Worm (Caenorhabditis elegans) whole organism, L1 larva: Measurements from ENCODE around the gene Y69H2.9.

ENCODE experiments used
- aly-2 ChIP-seq: fragments of 150-350 bp; optimal IDR thresholded peaks from 2 replicates; lab custom pipeline; 2014; ENCODE audit warnings: missing biosample characterization, missing genetic modification characterization
- ceh-82 ChIP-seq, 3 experiments: fragments of 150-350 bp in 1 of 3; sonication (generic microtip) in 2 of 3; optimal IDR thresholded peaks; 2 replicates each; lab custom pipeline; 2014 to 2017; ENCODE audit warnings: missing biosample characterization in 3 of 3, missing genetic modification characterization in 3 of 3
- elt-2 ChIP-seq: sonication (generic microtip); optimal IDR thresholded peaks from 2 replicates; lab custom pipeline; 2016; ENCODE audit warnings: missing genetic modification characterization, mild to moderate bottlenecking, inconsistent platforms, missing compliant biosample characterization, missing genetic modification reagents
- ets-5 ChIP-seq: fragments of 200-800 bp; sonication (Bioruptor generic); IDR thresholded peaks from 2 replicates; pipeline ENCODE4 v1.3.6; 2022; ENCODE audit warnings: missing genetic modification characterization, missing compliant biosample characterization
- fkh-10 ChIP-seq: sonication (generic microtip); optimal IDR thresholded peaks from 2 replicates; lab custom pipeline; 2017; ENCODE audit warnings: missing biosample characterization, missing genetic modification reagents, missing genetic modification characterization
- fkh-8 ChIP-seq: sonication (generic microtip); optimal IDR thresholded peaks from 2 replicates; lab custom pipeline; 2016; ENCODE audit warnings: mild to moderate bottlenecking, missing genetic modification characterization, missing compliant biosample characterization
- lir-3 ChIP-seq: sonication (generic microtip); optimal IDR thresholded peaks from 2 replicates; lab custom pipeline; 2016; ENCODE audit warnings: mild to moderate bottlenecking, missing genetic modification characterization, moderate library complexity, missing compliant biosample characterization; ENCODE audit not compliant: poor library complexity
- lsy-2 ChIP-seq, 2 experiments: fragments of 150-350 bp; optimal IDR thresholded peaks; 2 replicates each; lab custom pipeline; 2014; ENCODE audit warnings: missing biosample characterization in 2 of 2, missing genetic modification characterization in 2 of 2
- nhr-11 ChIP-seq: fragments of 150-350 bp; optimal IDR thresholded peaks from 2 replicates; lab custom pipeline; 2014; ENCODE audit warnings: missing biosample characterization, missing genetic modification characterization
- nhr-28 ChIP-seq: fragments of 150-350 bp; optimal IDR thresholded peaks from 2 replicates; lab custom pipeline; 2014; ENCODE audit warnings: missing biosample characterization, missing genetic modification characterization
- rnt-1 ChIP-seq: sonication (generic microtip); optimal IDR thresholded peaks from 2 replicates; lab custom pipeline; 2016; ENCODE audit warnings: mild to moderate bottlenecking, missing genetic modification characterization, moderate library complexity, missing compliant biosample characterization
- snu-23 ChIP-seq: sonication (generic microtip); optimal IDR thresholded peaks from 2 replicates; lab custom pipeline; 2016; ENCODE audit warnings: missing genetic modification characterization, missing compliant biosample characterization
- unc-62 ChIP-seq: fragments of 150-350 bp; optimal IDR thresholded peaks from 2 replicates; lab custom pipeline; 2014; ENCODE audit warnings: missing biosample characterization, missing genetic modification reagents, missing genetic modification characterization
- unc-86 ChIP-seq: sonication (generic microtip); optimal IDR thresholded peaks from 2 replicates; lab custom pipeline; 2016; ENCODE audit warnings: missing genetic modification characterization, missing compliant biosample characterization

ce11 chrV:18737646-18738045 lies 36.3 kb downstream of the Y69H2.9 start:
- TF ChIP-seq rnt-1 (tag; lab: Kevin White, UChicago) (no peak), nhr-28 (no peak), snu-23 (no peak), ceh-82 (tag; optimal IDR thresholded peaks at IDR 0.05; lab: Kevin White, UChicago) (no peak), lir-3 (tag; lab: Kevin White, UChicago) (no peak), unc-62 (GFP tag; lab: Kevin White, UChicago) (no peak), nhr-11 (tag; lab: Kevin White, UChicago) (no peak), elt-2 (tag; lab: Kevin White, UChicago) (no peak), lsy-2 (tag; optimal IDR thresholded peaks at IDR 0.05; lab: Kevin White, UChicago) (no peak), fkh-10 (GFP tag; lab: Kevin White, UChicago) (no peak), unc-86 (tag; lab: Kevin White, UChicago) (no peak), aly-2 (tag; lab: Kevin White, UChicago) (no peak), ets-5 (GFP tag; lab: Robert Waterston, UW) (no peak), fkh-8 (tag; lab: Kevin White, UChicago) (no peak)
